ENCODE assay signal across 5 worm cellular contexts in the genomic region with DNA sequence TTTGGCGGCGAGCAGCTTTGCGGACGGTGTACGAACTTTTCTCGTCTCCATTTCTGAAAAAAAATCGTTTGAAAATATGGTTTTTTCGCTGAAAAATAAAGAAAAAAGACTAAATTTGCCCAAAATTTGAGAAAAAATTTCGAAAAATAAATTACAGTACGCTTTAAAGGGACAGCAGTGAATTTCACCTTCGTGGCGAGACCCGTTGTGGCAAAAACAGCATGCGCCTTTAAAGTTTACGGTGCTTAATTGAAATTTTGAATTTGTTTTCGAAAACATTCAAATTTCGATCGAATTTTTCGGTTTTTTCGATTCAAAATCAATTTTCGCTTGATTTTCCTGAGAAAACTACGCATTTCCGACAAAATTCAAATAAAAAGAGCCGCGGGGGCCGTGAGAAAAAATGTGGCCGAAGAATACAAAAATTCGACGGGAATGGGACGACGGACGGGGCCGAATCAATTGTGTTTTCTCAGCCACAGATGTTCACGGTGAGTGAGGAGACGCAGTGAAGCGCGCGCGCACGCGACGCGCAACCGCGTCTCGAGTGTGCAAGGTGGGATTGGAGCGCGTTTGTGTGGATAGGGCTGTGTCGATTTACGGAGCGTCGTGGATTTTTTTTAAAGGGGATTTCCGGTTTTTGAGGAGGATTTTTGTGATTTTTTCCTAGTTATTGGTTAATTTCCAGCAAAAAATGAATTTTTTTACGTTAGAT.
A peak's percentile ranks its signal among the peaks of the same experiment; 100 is the strongest.
TF ChIP-seq lines count a peak whose summit lies in the region.

A gene (minus strand): TSS at position 55 of the 715 bp plus-strand sequence.

TF ChIP-seq in whole organism, L1 larva, 84 proteins besides CTCF, POLR2A, EP300 and RAD21 (continues in another document):
- TF ChIP-seq hpl-2 (GFP tag; optimal IDR thresholded peaks at IDR 0.05; lab: Kevin White, UChicago) (peak; percentile 1), sptf-1 (tag; optimal IDR thresholded peaks at IDR 0.05; lab: Kevin White, UChicago) (no peak), lin-14 (GFP tag; optimal IDR thresholded peaks at IDR 0.05; lab: Kevin White, UChicago) (peak; percentile 98), rnt-1 (tag; optimal IDR thresholded peaks at IDR 0.05; lab: Kevin White, UChicago) (peak; percentile 91), lin-35 (GFP tag; optimal IDR thresholded peaks at IDR 0.05; lab: Kevin White, UChicago) (peak; percentile 92 to 94), nhr-20 (tag; optimal IDR thresholded peaks at IDR 0.05; lab: Kevin White, UChicago) (peak; percentile 86), dsc-1 (tag; optimal IDR thresholded peaks at IDR 0.05; lab: Kevin White, UChicago) (peak; percentile 68), Y116A8C.19 (tag; optimal IDR thresholded peaks at IDR 0.05; lab: Kevin White, UChicago; ENCODE audit: borderline replicate concordance) (no peak), sup-37 (GFP tag; optimal IDR thresholded peaks at IDR 0.05; lab: Kevin White, UChicago) (no peak), ceh-63 (GFP tag; optimal IDR thresholded peaks at IDR 0.05; lab: Kevin White, UChicago) (no peak), hlh-4 (tag; optimal IDR thresholded peaks at IDR 0.05; lab: Kevin White, UChicago) (no peak), mdl-1 (tag; optimal IDR thresholded peaks at IDR 0.05; lab: Kevin White, UChicago) (peak in 1 of 2 experiments; percentile 87), ceh-90 (tag; optimal IDR thresholded peaks at IDR 0.05; lab: Kevin White, UChicago) (peak; percentile 32), mab-9 (GFP tag; IDR thresholded peaks at IDR 0.05; lab: Robert Waterston, UW) (no peak), nhr-28 (tag; optimal IDR thresholded peaks at IDR 0.05; lab: Kevin White, UChicago) (no peak), ces-1 (GFP tag; optimal IDR thresholded peaks at IDR 0.05; lab: Kevin White, UChicago) (no peak)

TF ChIP-seq in whole organism, L3 larva, 47 proteins besides CTCF, POLR2A, EP300 and RAD21 (continues in another document):
- no peak for TF ChIP-seq jun-1 (tag; optimal IDR thresholded peaks at IDR 0.05; lab: Kevin White, UChicago)
- TF ChIP-seq pqm-1 (tag; optimal IDR thresholded peaks at IDR 0.05; lab: Kevin White, UChicago) = peak; percentile 79
- TF ChIP-seq nhr-43 (tag; optimal IDR thresholded peaks at IDR 0.05; lab: Kevin White, UChicago; ENCODE audit: poor library complexity, severe bottlenecking) = no peak
- TF ChIP-seq tbx-2 (tag; optimal IDR thresholded peaks at IDR 0.05; lab: Kevin White, UChicago) = peak; percentile 17
- peak; percentile 61 for TF ChIP-seq elt-2 (tag; optimal IDR thresholded peaks at IDR 0.05; lab: Kevin White, UChicago)
- no peak for TF ChIP-seq ceh-9 (tag; optimal IDR thresholded peaks at IDR 0.05; lab: Kevin White, UChicago)
- no peak for TF ChIP-seq daf-12 (tag; optimal IDR thresholded peaks at IDR 0.05; lab: Kevin White, UChicago)
- TF ChIP-seq nhr-76 (tag; optimal IDR thresholded peaks at IDR 0.05; lab: Kevin White, UChicago) = no peak
- no peak for TF ChIP-seq unc-39 (tag; optimal IDR thresholded peaks at IDR 0.05; lab: Kevin White, UChicago)
- no peak for TF ChIP-seq nhr-237 (tag; optimal IDR thresholded peaks at IDR 0.05; lab: Kevin White, UChicago)
- TF ChIP-seq elt-1 (tag; optimal IDR thresholded peaks at IDR 0.05; lab: Kevin White, UChicago) = peak; percentile 26
- no peak for TF ChIP-seq ceh-16 (tag; optimal IDR thresholded peaks at IDR 0.05; lab: Kevin White, UChicago)
- TF ChIP-seq ztf-4 (tag; optimal IDR thresholded peaks at IDR 0.05; lab: Kevin White, UChicago) = peak; percentile 47
- TF ChIP-seq lin-15B (tag; optimal IDR thresholded peaks at IDR 0.05; lab: Kevin White, UChicago) = peak; percentile 99
- TF ChIP-seq snpc-4 (tag; optimal IDR thresholded peaks at IDR 0.05; lab: Kevin White, UChicago) = peak; percentile 89
- no peak for TF ChIP-seq mml-1 (tag; optimal IDR thresholded peaks at IDR 0.05; lab: Kevin White, UChicago)
- TF ChIP-seq mdl-1 (tag; optimal IDR thresholded peaks at IDR 0.05; lab: Kevin White, UChicago) = peak; percentile 60

TF ChIP-seq in whole organism, early embryonic, 17 proteins besides CTCF, POLR2A, EP300 and RAD21:
- no peak for TF ChIP-seq B0310.2 (tag; optimal IDR thresholded peaks at IDR 0.05; lab: Kevin White, UChicago)
- peak; percentile 9 for TF ChIP-seq aly-1 (tag; optimal IDR thresholded peaks at IDR 0.05; lab: Kevin White, UChicago)
- TF ChIP-seq pes-1 (GFP tag; IDR thresholded peaks at IDR 0.05; lab: Robert Waterston, UW) = no peak; the same call in 1 of the 2 replicates
- TF ChIP-seq ama-1 (optimal IDR thresholded peaks at IDR 0.05; lab: Kevin White, UChicago) = no peak
- no peak for TF ChIP-seq tbx-11 (GFP tag; IDR thresholded peaks at IDR 0.05; lab: Robert Waterston, UW)
- TF ChIP-seq tra-4 (tag; optimal IDR thresholded peaks at IDR 0.05; lab: Kevin White, UChicago) = no peak
- TF ChIP-seq sea-1 (GFP tag; conservative IDR thresholded peaks at IDR 0.05; lab: Robert Waterston, UW) = peak; percentile 62
- TF ChIP-seq tbx-37 (GFP tag; conservative IDR thresholded peaks at IDR 0.05; lab: Robert Waterston, UW) = no peak
- no peak for TF ChIP-seq hnd-1 (tag; optimal IDR thresholded peaks at IDR 0.05; lab: Kevin White, UChicago)
- TF ChIP-seq F13C5.2 (tag; optimal IDR thresholded peaks at IDR 0.05; lab: Kevin White, UChicago) = peak; percentile 79
- no peak for TF ChIP-seq ceh-36 (tag; optimal IDR thresholded peaks at IDR 0.05; lab: Kevin White, UChicago)
- peak; percentile 56 for TF ChIP-seq hmg-4 (GFP tag; optimal IDR thresholded peaks at IDR 0.05; lab: Kevin White, UChicago)
- TF ChIP-seq flt-1 (GFP tag; IDR thresholded peaks at IDR 0.05; lab: Robert Waterston, UW) = peak; percentile 56; the same call in 1 of the 2 replicates
- TF ChIP-seq ceh-13 (GFP tag; optimal IDR thresholded peaks at IDR 0.05; lab: Kevin White, UChicago) = no peak
- TF ChIP-seq ets-7 (tag; optimal IDR thresholded peaks at IDR 0.05; lab: Kevin White, UChicago) = no peak
- no peak for TF ChIP-seq hmbx-1 (tag; optimal IDR thresholded peaks at IDR 0.05; lab: Kevin White, UChicago)
- 0 out of 2 replicates have a peak, but pooled peaks have one; percentile 9 for TF ChIP-seq scrt-1 (GFP tag; IDR thresholded peaks at IDR 0.05; lab: Robert Waterston, UW)

TF ChIP-seq in whole organism, midembryonic, 9 proteins besides CTCF, POLR2A, EP300 and RAD21:
- TF ChIP-seq ztf-29 (GFP tag; IDR thresholded peaks at IDR 0.05; lab: Robert Waterston, UW) (peak; percentile 51; the same call in 1 of the 2 replicates), T22C8.4 (GFP tag; IDR thresholded peaks at IDR 0.05; lab: Robert Waterston, UW) (peak; percentile 61), tab-1 (GFP tag; IDR thresholded peaks at IDR 0.05; lab: Robert Waterston, UW) (no peak), med-1 (GFP tag; optimal IDR thresholded peaks at IDR 0.05; lab: Kevin White, UChicago; ENCODE audit: insufficient read depth) (no peak), ztf-23 (GFP tag; IDR thresholded peaks at IDR 0.05; lab: Robert Waterston, UW) (peak; percentile 73; the same call in 1 of the 2 replicates), cog-1 (tag; optimal IDR thresholded peaks at IDR 0.05; lab: Kevin White, UChicago) (peak; percentile 73), ref-1 (GFP tag; conservative IDR thresholded peaks at IDR 0.05; lab: Robert Waterston, UW) (no peak), klf-2 (GFP tag; conservative IDR thresholded peaks at IDR 0.05; lab: Robert Waterston, UW) (no peak), flt-1 (GFP tag; IDR thresholded peaks at IDR 0.05; lab: Robert Waterston, UW) (peak; percentile 77)

TF ChIP-seq in whole organism, young adult, 124 proteins besides CTCF, POLR2A, EP300 and RAD21 (continues in another document):
- peak; percentile 77 for TF ChIP-seq madf-10 (tag; optimal IDR thresholded peaks at IDR 0.05; lab: Kevin White, UChicago)
- TF ChIP-seq let-607 (tag; optimal IDR thresholded peaks at IDR 0.05; lab: Kevin White, UChicago) = peak; percentile 17 to 38
- no peak for TF ChIP-seq F22D6.2 (tag; optimal IDR thresholded peaks at IDR 0.05; lab: Kevin White, UChicago)
- peak; percentile 14 for TF ChIP-seq him-1 (tag; optimal IDR thresholded peaks at IDR 0.05; lab: Kevin White, UChicago)
- TF ChIP-seq Y53G8AR.9 (GFP tag; conservative IDR thresholded peaks at IDR 0.05; lab: Robert Waterston, UW) = no peak
- TF ChIP-seq nhr-27 (tag; optimal IDR thresholded peaks at IDR 0.05; lab: Kevin White, UChicago) = no peak
- peak; percentile 4 for TF ChIP-seq gei-17 (GFP tag; optimal IDR thresholded peaks at IDR 0.05; lab: Kevin White, UChicago)
- no peak for TF ChIP-seq snpc-1.1 (tag; optimal IDR thresholded peaks at IDR 0.05; lab: Kevin White, UChicago; ENCODE audit: insufficient read depth)
- TF ChIP-seq F39B2.1 (GFP tag; IDR thresholded peaks at IDR 0.05; lab: Robert Waterston, UW) = no peak
- no peak for TF ChIP-seq snpc-4 (GFP tag; optimal IDR thresholded peaks at IDR 0.05; lab: Kevin White, UChicago)
- TF ChIP-seq snpc-4 (tag; optimal IDR thresholded peaks at IDR 0.05; lab: Kevin White, UChicago) = peak in 2 of 4 experiments; percentile 42 to 57
- no peak for TF ChIP-seq F55B11.4 (tag; optimal IDR thresholded peaks at IDR 0.05; lab: Kevin White, UChicago; ENCODE audit: borderline replicate concordance, insufficient read depth)
- TF ChIP-seq lin-26 (GFP tag; IDR thresholded peaks at IDR 0.05; lab: Robert Waterston, UW) = 0 out of 2 replicates have a peak, but pooled peaks have one; percentile 29
- TF ChIP-seq madf-3 (GFP tag; IDR thresholded peaks at IDR 0.05; lab: Robert Waterston, UW) = peak; percentile 98
- TF ChIP-seq ztf-25 (GFP tag; IDR thresholded peaks at IDR 0.05; lab: Robert Waterston, UW) = 0 out of 2 replicates have a peak, but pooled peaks have one; percentile 40
- no peak for TF ChIP-seq nhr-120 (GFP tag; IDR thresholded peaks at IDR 0.05; lab: Robert Waterston, UW)
- TF ChIP-seq ekl-4 (GFP tag; IDR thresholded peaks at IDR 0.05; lab: Robert Waterston, UW) = peak; percentile 50; the same call in 1 of the 2 replicates
- TF ChIP-seq bed-1 (GFP tag; IDR thresholded peaks at IDR 0.05; lab: Robert Waterston, UW) = no peak
- peak; percentile 53 for TF ChIP-seq F49E8.2 (tag; optimal IDR thresholded peaks at IDR 0.05; lab: Kevin White, UChicago; ENCODE audit: insufficient read depth)
- TF ChIP-seq fkh-3 (tag; optimal IDR thresholded peaks at IDR 0.05; lab: Kevin White, UChicago) = no peak
- no peak for TF ChIP-seq snpc-1.3 (tag; optimal IDR thresholded peaks at IDR 0.05; lab: Kevin White, UChicago; ENCODE audit: insufficient read depth)
- no peak for TF ChIP-seq ztf-22 (GFP tag; optimal IDR thresholded peaks at IDR 0.05; lab: Kevin White, UChicago)
- peak; percentile 95 for TF ChIP-seq lsl-1 (GFP tag; optimal IDR thresholded peaks at IDR 0.05; lab: Kevin White, UChicago)
- TF ChIP-seq T26A5.8 (tag; optimal IDR thresholded peaks at IDR 0.05; lab: Kevin White, UChicago) = no peak
- TF ChIP-seq let-526 (GFP tag; IDR thresholded peaks at IDR 0.05; lab: Robert Waterston, UW) = no peak
- TF ChIP-seq ceh-79 (tag; optimal IDR thresholded peaks at IDR 0.05; lab: Kevin White, UChicago) = no peak
- no peak for TF ChIP-seq atf-7 (tag; optimal IDR thresholded peaks at IDR 0.05; lab: Kevin White, UChicago)
- no peak for TF ChIP-seq C06A6.2 (GFP tag; conservative IDR thresholded peaks at IDR 0.05; lab: Robert Waterston, UW)
- peak; percentile 14 for TF ChIP-seq snpc-3.4 (tag; optimal IDR thresholded peaks at IDR 0.05; lab: Kevin White, UChicago)
